Fruit fly (Drosophila melanogaster) whole organism, embryonic: ENCODE measurements around the gene aqz.
A peak's percentile ranks its signal among the peaks of the same experiment; 100 is the strongest.

Experiments
- Ada2b ChIP-seq: fragments of 200-800 bp; sonication (Bioruptor generic); IDR thresholded peaks from 2 replicates; pipeline ENCODE4 v1.3.6; 2022; ENCODE audit warnings: missing biosample characterization, missing genetic modification characterization
- Blimp-1 ChIP-seq: fragments of 200-800 bp; sonication (Bioruptor generic); optimal IDR thresholded peaks from 3 replicates; lab custom pipeline; 2018; ENCODE audit warnings: missing biosample characterization, missing genetic modification characterization, mild to moderate bottlenecking, moderate library complexity, missing genetic modification reagents
- CG10147 ChIP-seq: fragments of 200-800 bp; sonication (Bioruptor generic); optimal IDR thresholded peaks from 2 replicates; lab custom pipeline; 2019; ENCODE audit warnings: missing biosample characterization, mild to moderate bottlenecking, missing genetic modification characterization, moderate library complexity
- CG10462 ChIP-seq: fragments of 200-800 bp; sonication (Bioruptor generic); optimal IDR thresholded peaks from 2 replicates; lab custom pipeline; 2016; ENCODE audit warnings: missing biosample characterization, missing genetic modification characterization
- CG11247 ChIP-seq: fragments of 200-800 bp; sonication (Bioruptor generic); IDR thresholded peaks from 2 replicates; pipeline ENCODE4 v1.3.6; 2022; ENCODE audit warnings: missing biosample characterization, missing genetic modification characterization
- CG12299 ChIP-seq: fragments of 200-800 bp; sonication (Bioruptor generic); optimal IDR thresholded peaks from 2 replicates; lab custom pipeline; 2018; ENCODE audit warnings: missing biosample characterization, mild to moderate bottlenecking, missing genetic modification characterization
- CG12769 ChIP-seq: fragments of 200-800 bp; sonication (Bioruptor generic); optimal IDR thresholded peaks from 2 replicates; lab custom pipeline; 2019; ENCODE audit warnings: missing biosample characterization, mild to moderate bottlenecking, missing genetic modification characterization, moderate library complexity
- CG13424 ChIP-seq: fragments of 200-800 bp; sonication (Bioruptor generic); optimal IDR thresholded peaks from 2 replicates; lab custom pipeline; 2019; ENCODE audit warnings: missing biosample characterization, mild to moderate bottlenecking, missing genetic modification characterization, moderate library complexity
- CG14014 ChIP-seq: fragments of 200-800 bp; sonication (Bioruptor generic); IDR thresholded peaks from 2 replicates; pipeline ENCODE4 v1.3.6; 2022; ENCODE audit warnings: missing biosample characterization, missing genetic modification characterization
- CG14050 ChIP-seq: fragments of 200-800 bp; sonication (Bioruptor generic); IDR thresholded peaks from 3 replicates; pipeline ENCODE4 v1.3.6; 2022; ENCODE audit warnings: missing biosample characterization, missing genetic modification characterization
- CG1603 ChIP-seq: fragments of 200-800 bp; sonication (Bioruptor generic); optimal IDR thresholded peaks from 2 replicates; lab custom pipeline; 2019; ENCODE audit warnings: missing biosample characterization, mild to moderate bottlenecking, missing genetic modification characterization, moderate library complexity
- CG17361 ChIP-seq: fragments of 200-800 bp; sonication (Bioruptor generic); IDR thresholded peaks from 3 replicates; pipeline ENCODE4 v1.3.6; 2022; ENCODE audit warnings: missing biosample characterization, missing genetic modification characterization
- CG18599 ChIP-seq: fragments of 200-800 bp; sonication (Bioruptor generic); optimal IDR thresholded peaks from 3 replicates; lab custom pipeline; 2017; ENCODE audit warnings: missing biosample characterization, missing genetic modification characterization, mild to moderate bottlenecking, moderate library complexity, missing genetic modification reagents
- CG2678 ChIP-seq: fragments of 200-800 bp; sonication (Bioruptor generic); optimal IDR thresholded peaks from 3 replicates; lab custom pipeline; 2019; ENCODE audit warnings: missing biosample characterization, mild to moderate bottlenecking, missing genetic modification characterization, moderate library complexity
- CG31224 ChIP-seq: fragments of 200-800 bp; sonication (Bioruptor generic); IDR thresholded peaks from 2 replicates; pipeline ENCODE4 v1.3.6; 2022; ENCODE audit warnings: missing biosample characterization, missing genetic modification characterization
- CG31441 ChIP-seq: fragments of 200-800 bp; sonication (Bioruptor generic); IDR thresholded peaks from 2 replicates; pipeline ENCODE4 v1.3.6; 2022; ENCODE audit warnings: missing biosample characterization, missing genetic modification characterization
- CG6791 ChIP-seq: fragments of 200-800 bp; sonication (Bioruptor generic); IDR thresholded peaks from 3 replicates; pipeline ENCODE4 v1.3.6; 2022; ENCODE audit warnings: missing biosample characterization, missing genetic modification characterization; ENCODE audit not compliant: partially characterized antibody
- CG6813 ChIP-seq: fragments of 200-800 bp; sonication (Bioruptor generic); optimal IDR thresholded peaks from 2 replicates; lab custom pipeline; 2017; ENCODE audit warnings: missing biosample characterization, missing genetic modification characterization, mild to moderate bottlenecking, moderate library complexity, missing genetic modification reagents
- CkIIα-i1 ChIP-seq: fragments of 200-800 bp; sonication (Bioruptor generic); IDR thresholded peaks from 2 replicates; pipeline ENCODE4 v1.3.6; 2022; ENCODE audit warnings: missing biosample characterization, missing genetic modification characterization
- MTF-1 ChIP-seq: fragments of 200-800 bp; sonication (Bioruptor generic); optimal IDR thresholded peaks from 2 replicates; lab custom pipeline; 2018; ENCODE audit warnings: missing biosample characterization, mild to moderate bottlenecking, missing genetic modification characterization, borderline replicate concordance
- Mrtf ChIP-seq: fragments of 200-800 bp; sonication (Bioruptor generic); IDR thresholded peaks from 3 replicates; pipeline ENCODE4 v1.3.6; 2022; ENCODE audit warnings: missing biosample characterization, missing genetic modification characterization
- NC2β ChIP-seq: fragments of 200-800 bp; sonication (Bioruptor generic); optimal IDR thresholded peaks from 2 replicates; lab custom pipeline; 2016; ENCODE audit warnings: missing biosample characterization, missing genetic modification characterization
- Pdp1 ChIP-seq, 2 experiments: fragments of 200-800 bp; sonication (Bioruptor generic); optimal IDR thresholded peaks; 3 replicates each; lab custom pipeline; 2016; ENCODE audit warnings: missing biosample characterization in 2 of 2, missing genetic modification characterization in 2 of 2, mild to moderate bottlenecking in 1 of 2, moderate library complexity in 1 of 2
- Sin3A ChIP-seq: fragments of >200 bp; optimal IDR thresholded peaks from 2 replicates; lab custom pipeline; 2018
- Sox100B ChIP-seq: fragments of 200-800 bp; sonication (Bioruptor generic); optimal IDR thresholded peaks from 3 replicates; lab custom pipeline; 2018; ENCODE audit warnings: missing biosample characterization, mild to moderate bottlenecking, missing genetic modification characterization
- Trl ChIP-seq, 3 experiments: fragments of >200 bp in 2 of 3; fragments of 200-800 bp in 1 of 3; sonication (Bioruptor generic) in 1 of 3; optimal IDR thresholded peaks; 2 replicates in 1 of 3; 3 replicates in 2 of 3; lab custom pipeline; 2016 to 2017; ENCODE audit warnings: missing biosample characterization in 1 of 3, missing genetic modification characterization in 1 of 3
- ab ChIP-seq: fragments of 200-800 bp; sonication (Bioruptor generic); optimal IDR thresholded peaks from 2 replicates; lab custom pipeline; 2016; ENCODE audit warnings: missing biosample characterization, missing genetic modification characterization
- aop ChIP-seq: fragments of 200-800 bp; sonication (Bioruptor generic); IDR thresholded peaks from 2 replicates; pipeline ENCODE4 v1.3.6; 2022; ENCODE audit warnings: missing biosample characterization, missing genetic modification characterization
- ap ChIP-seq: fragments of 200-800 bp; sonication (Bioruptor generic); IDR thresholded peaks from 2 replicates; pipeline ENCODE4 v1.3.6; 2022; ENCODE audit warnings: missing biosample characterization, missing genetic modification characterization
- ato ChIP-seq: fragments of 200-800 bp; sonication (Bioruptor generic); IDR thresholded peaks from 2 replicates; pipeline ENCODE4 v1.3.6; 2022; ENCODE audit warnings: missing biosample characterization, missing genetic modification characterization; ENCODE audit not compliant: partially characterized antibody
- az2 ChIP-seq: fragments of 200-800 bp; sonication (Bioruptor generic); optimal IDR thresholded peaks from 3 replicates; lab custom pipeline; 2016; ENCODE audit warnings: missing biosample characterization, missing genetic modification characterization
- ci ChIP-seq: fragments of 200-800 bp; sonication (Bioruptor generic); IDR thresholded peaks from 3 replicates; pipeline ENCODE4 v1.3.6; 2022; ENCODE audit warnings: missing biosample characterization, missing genetic modification characterization
- fru ChIP-seq: fragments of >200 bp; optimal IDR thresholded peaks from 2 replicates; lab custom pipeline; 2017
- gce ChIP-seq: fragments of 200-800 bp; sonication (Bioruptor generic); IDR thresholded peaks from 3 replicates; pipeline ENCODE4 v1.3.6; 2022; ENCODE audit warnings: missing biosample characterization, missing genetic modification characterization
- mam ChIP-seq: fragments of 200-800 bp; sonication (Bioruptor generic); optimal IDR thresholded peaks from 3 replicates; lab custom pipeline; 2016; ENCODE audit warnings: missing biosample characterization, missing genetic modification characterization
- p53 ChIP-seq: fragments of 200-800 bp; sonication (Bioruptor generic); optimal IDR thresholded peaks from 2 replicates; lab custom pipeline; 2016; ENCODE audit warnings: missing biosample characterization, missing genetic modification characterization
- prd ChIP-seq, 3 experiments: fragments of >200 bp in 2 of 3; fragments of 200-800 bp in 1 of 3; sonication (Bioruptor generic) in 1 of 3; optimal IDR thresholded peaks in 2 of 3; IDR thresholded peaks in 1 of 3; 2 replicates in 2 of 3; 3 replicates in 1 of 3; pipeline versions ENCODE4 v1.3.6 to Lab custom; 2017 to 2022; ENCODE audit warnings: missing biosample characterization in 1 of 3, missing genetic modification characterization in 1 of 3
- ro ChIP-seq: fragments of 200-800 bp; sonication (Bioruptor generic); IDR thresholded peaks from 2 replicates; pipeline ENCODE4 v1.3.6; 2022; ENCODE audit warnings: missing biosample characterization, missing genetic modification characterization
- slou ChIP-seq: fragments of 200-800 bp; sonication (Bioruptor generic); optimal IDR thresholded peaks from 3 replicates; lab custom pipeline; 2016; ENCODE audit warnings: missing biosample characterization, missing genetic modification characterization
- slp2 ChIP-seq: fragments of 200-800 bp; sonication (Bioruptor generic); optimal IDR thresholded peaks from 2 replicates; lab custom pipeline; 2016; ENCODE audit warnings: missing biosample characterization, missing genetic modification characterization
- so ChIP-seq: fragments of 200-800 bp; sonication (Bioruptor generic); IDR thresholded peaks from 3 replicates; pipeline ENCODE4 v1.3.6; 2022; ENCODE audit warnings: missing biosample characterization, missing genetic modification characterization
- tap ChIP-seq: fragments of 200-800 bp; optimal IDR thresholded peaks from 3 replicates; lab custom pipeline; 2019; ENCODE audit warnings: missing biosample characterization, mild to moderate bottlenecking, missing genetic modification characterization, moderate library complexity
- tgo ChIP-seq: fragments of 200-800 bp; sonication (Bioruptor generic); IDR thresholded peaks from 3 replicates; pipeline ENCODE4 v1.3.6; 2022; ENCODE audit warnings: missing biosample characterization, missing genetic modification characterization
- tll ChIP-seq, 2 experiments: fragments of 200-800 bp in 1 of 2; fragments of >200 bp in 1 of 2; sonication (Bioruptor generic) in 1 of 2; optimal IDR thresholded peaks; 2 replicates each; lab custom pipeline; 2017 to 2019; ENCODE audit warnings: missing biosample characterization in 2 of 2, missing genetic modification characterization in 2 of 2, mild to moderate bottlenecking in 1 of 2, moderate library complexity in 1 of 2
- ttk ChIP-seq: fragments of 200-800 bp; sonication (Bioruptor generic); IDR thresholded peaks from 2 replicates; pipeline ENCODE4 v2.1.2; 2022; ENCODE audit warnings: missing biosample characterization, missing genetic modification characterization
- unpg ChIP-seq: fragments of 200-800 bp; sonication (Bioruptor generic); optimal IDR thresholded peaks from 3 replicates; lab custom pipeline; 2018; ENCODE audit warnings: missing biosample characterization, mild to moderate bottlenecking, missing genetic modification characterization, moderate library complexity
- wdn ChIP-seq: fragments of 200-800 bp; sonication (Bioruptor generic); IDR thresholded peaks from 2 replicates; pipeline ENCODE4 v1.3.6; 2022; ENCODE audit warnings: missing biosample characterization, missing genetic modification characterization
- zfh1 ChIP-seq: fragments of 200-800 bp; sonication (Bioruptor generic); IDR thresholded peaks from 3 replicates; pipeline ENCODE4 v1.3.6; 2022; ENCODE audit warnings: missing biosample characterization, missing genetic modification characterization

Gene aqz

dm6 chr3R:8788722-8789400, 31.6 kb downstream of the aqz start (continued):
- TF ChIP-seq aop (no peak), CkIIα-i1 (GFP tag; lab: Robert Waterston, UW) (no peak), CG14014 (GFP tag; lab: Robert Waterston, UW) (peak; percentile 28; the same call in 1 of the 2 replicates), p53 (no peak), MTF-1 (GFP tag; lab: Kevin White, UChicago) (no peak), CG12769 (tag; lab: Kevin White, UChicago) (no peak), CG6791 (GFP tag; lab: Robert Waterston, UW) (0 out of 3 replicates have a peak, but pooled peaks have one; percentile 41), Mrtf (GFP tag; lab: Robert Waterston, UW) (peak; percentile 62; the same call in 1 of the 3 replicates), tap (tag; lab: Kevin White, UChicago) (peak; percentile 69), CG2678 (tag; lab: Kevin White, UChicago) (peak; percentile 63), ap (GFP tag; lab: Robert Waterston, UW) (peak; percentile 56; the same call in 1 of the 2 replicates), tll (GFP tag; optimal IDR thresholded peaks at IDR 0.05; lab: Kevin White, UChicago) (no peak), CG18599 (GFP tag; lab: Kevin White, UChicago) (peak; percentile 13), CG13424 (tag; lab: Kevin White, UChicago) (peak; percentile 47), CG1603 (tag; lab: Kevin White, UChicago) (peak; percentile 45), CG17361 (GFP tag; lab: Robert Waterston, UW) (peak; percentile 46; the same call in 1 of the 3 replicates), CG6813 (GFP tag; lab: Kevin White, UChicago) (peak; percentile 32), CG10147 (peak; percentile 21), CG11247 (GFP tag; lab: Robert Waterston, UW) (peak; percentile 64), ro (GFP tag; lab: Robert Waterston, UW) (no peak), NC2β (no peak), CG31441 (peak; percentile 81), ttk (GFP tag; lab: Robert Waterston, UW) (peak; percentile 36; the same call in 1 of the 2 replicates), CG31224 (0 out of 2 replicates have a peak, but pooled peaks have one; percentile 21), slou (GFP tag; lab: Kevin White, UChicago) (no peak), so (peak; percentile 81), tgo (GFP tag; lab: Robert Waterston, UW) (peak; percentile 71; the same call in 2 of the 3 replicates), Sox100B (GFP tag; lab: Kevin White, UChicago) (peak; percentile 54), gce (GFP tag; lab: Robert Waterston, UW) (peak; percentile 70; the same call in 1 of the 3 replicates), Blimp-1 (peak; percentile 53), Trl (optimal IDR thresholded peaks at IDR 0.05; lab: Kevin White, UChicago) (no peak), Trl (GFP tag; optimal IDR thresholded peaks at IDR 0.05; lab: Kevin White, UChicago) (no peak), unpg (GFP tag; lab: Kevin White, UChicago) (peak; percentile 63), Ada2b (peak; percentile 27; the same call in 1 of the 2 replicates), ci (GFP tag; lab: Robert Waterston, UW) (peak; percentile 82), ato (GFP tag; lab: Robert Waterston, UW) (no peak), Pdp1 (GFP tag; optimal IDR thresholded peaks at IDR 0.05; lab: Kevin White, UChicago) (peak; percentile 14 to 50), slp2 (peak; percentile 5), wdn (GFP tag; lab: Robert Waterston, UW) (0 out of 2 replicates have a peak, but pooled peaks have one; percentile 16), az2 (GFP tag; lab: Kevin White, UChicago) (peak; percentile 30), fru (no peak), Sin3A (no peak), ab (no peak), CG14050 (GFP tag; lab: Robert Waterston, UW) (peak; percentile 65), prd (optimal IDR thresholded peaks at IDR 0.05; lab: Kevin White, UChicago) (no peak), prd (GFP tag; IDR thresholded peaks at IDR 0.05; lab: Robert Waterston, UW) (peak; percentile 69; the same call in 2 of the 3 replicates), zfh1 (peak; percentile 84), CG12299 (tag; lab: Kevin White, UChicago) (no peak), CG10462 (no peak), mam (GFP tag; lab: Kevin White, UChicago) (no peak)
